Worm (Caenorhabditis elegans) whole organism, L4 larva: ENCODE data around the gene C17B7.14.

Source experiments
- aly-2 ChIP-seq: sonication (generic microtip); optimal IDR thresholded peaks from 2 replicates; lab custom pipeline; 2018; ENCODE audit warnings: missing biosample characterization, missing genetic modification characterization
- ceh-20 ChIP-seq: fragments of 200-800 bp; sonication (Bioruptor generic); IDR thresholded peaks from 2 replicates; pipeline ENCODE4 v1.3.6; 2022; ENCODE audit warnings: missing genetic modification reagents, missing genetic modification characterization, missing compliant biosample characterization
- ceh-32 ChIP-seq: sonication (generic microtip); optimal IDR thresholded peaks from 2 replicates; lab custom pipeline; 2016; ENCODE audit warnings: mild to moderate bottlenecking, missing genetic modification characterization, missing compliant biosample characterization; ENCODE audit not compliant: poor library complexity
- daf-16 ChIP-seq, 3 experiments: sonication (generic microtip); optimal IDR thresholded peaks; 2 replicates each; lab custom pipeline; 2016 to 2017; ENCODE audit warnings: missing genetic modification characterization in 3 of 3, missing genetic modification reagents in 3 of 3, mild to moderate bottlenecking in 2 of 3, missing compliant biosample characterization in 2 of 3, missing biosample characterization in 1 of 3, moderate library complexity in 1 of 3
- lsy-2 ChIP-seq, 2 experiments: fragments of 150-350 bp in 1 of 2; sonication (generic microtip) in 1 of 2; optimal IDR thresholded peaks; 2 replicates each; lab custom pipeline; 2014 to 2017; ENCODE audit warnings: missing biosample characterization in 2 of 2, missing genetic modification characterization in 2 of 2
- mdt-29 ChIP-seq: fragments of 200-800 bp; sonication (Bioruptor generic); IDR thresholded peaks from 2 replicates; pipeline ENCODE4 v1.3.6; 2022; ENCODE audit warnings: missing genetic modification reagents, missing genetic modification characterization, missing compliant biosample characterization
- nhr-11 ChIP-seq: fragments of 150-350 bp; optimal IDR thresholded peaks from 2 replicates; lab custom pipeline; 2014; ENCODE audit warnings: missing biosample characterization, missing genetic modification characterization
- nhr-111 ChIP-seq: fragments of 200-800 bp; sonication (Bioruptor generic); optimal IDR thresholded peaks from 2 replicates; lab custom pipeline; 2018; ENCODE audit warnings: mild to moderate bottlenecking, missing genetic modification characterization, missing compliant biosample characterization
- nhr-48 ChIP-seq: sonication (generic microtip); optimal IDR thresholded peaks from 2 replicates; lab custom pipeline; 2016; ENCODE audit warnings: mild to moderate bottlenecking, missing genetic modification characterization, missing compliant biosample characterization
- pha-4 ChIP-seq, 2 experiments: fragments of 150-350 bp in 1 of 2; fragments of 200-800 bp in 1 of 2; sonication (Bioruptor generic) in 1 of 2; IDR thresholded peaks in 1 of 2; optimal IDR thresholded peaks in 1 of 2; 2 replicates each; pipeline versions ENCODE4 v1.3.6 to Lab custom; 2014 to 2022; ENCODE audit warnings: missing genetic modification characterization in 2 of 2, missing genetic modification reagents in 2 of 2, missing biosample characterization in 1 of 2, missing compliant biosample characterization in 1 of 2
- snpc-4 ChIP-seq: fragments of 150-350 bp; optimal IDR thresholded peaks from 2 replicates; lab custom pipeline; 2014; ENCODE audit warnings: missing biosample characterization, missing genetic modification characterization
- unc-130 ChIP-seq: sonication (generic microtip); optimal IDR thresholded peaks from 2 replicates; lab custom pipeline; 2016; ENCODE audit warnings: missing genetic modification reagents, missing genetic modification characterization, missing compliant biosample characterization
- unc-62 ChIP-seq, 3 experiments: fragments of 150-350 bp in 1 of 3; sonication (generic microtip); optimal IDR thresholded peaks in 2 of 3; peaks in 1 of 3; 1 replicate in 1 of 3; 2 replicates in 2 of 3; lab custom pipeline; 2014 to 2017; ENCODE audit warnings: missing biosample characterization in 3 of 3, missing genetic modification characterization in 3 of 3, missing genetic modification reagents in 3 of 3, missing genotype in 1 of 3

DNA sequence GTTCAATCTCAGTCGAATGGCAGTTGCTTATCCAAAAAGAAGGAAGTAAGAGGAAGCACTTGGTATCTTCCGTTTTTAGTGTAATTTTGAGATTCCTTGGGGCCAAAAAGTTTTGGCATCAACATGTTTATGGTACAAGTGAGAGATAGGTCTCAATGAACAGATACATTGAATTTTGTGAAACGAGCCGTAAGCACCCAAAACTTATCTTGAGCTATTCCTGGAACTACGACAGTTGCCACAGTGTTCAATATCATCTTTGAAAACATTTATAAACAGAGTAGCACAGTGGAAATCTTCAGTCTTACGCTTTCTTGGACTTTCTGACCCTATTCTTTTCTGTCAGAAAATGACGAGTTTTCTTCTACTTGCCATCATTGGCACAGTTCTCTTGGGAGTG is 45.3 kb downstream of the C17B7.14 start, which contains the start of gene T28A11.3:
- no peak for TF ChIP-seq nhr-48 (tag; lab: Kevin White, UChicago)
- no peak for TF ChIP-seq mdt-29 (GFP tag; lab: Robert Waterston, UW)
- TF ChIP-seq ceh-20 (GFP tag; lab: Robert Waterston, UW): no peak
- TF ChIP-seq ceh-32 (tag; lab: Kevin White, UChicago): no peak
- no peak for TF ChIP-seq lsy-2 (tag; optimal IDR thresholded peaks at IDR 0.05; lab: Kevin White, UChicago)
- TF ChIP-seq unc-62 (GFP tag; optimal IDR thresholded peaks at IDR 0.05 in 1 of 2; lab: Kevin White, UChicago): no peak
- no peak for TF ChIP-seq unc-62 (tag; optimal IDR thresholded peaks at IDR 0.05; lab: Kevin White, UChicago)
- no peak for TF ChIP-seq nhr-111
- TF ChIP-seq snpc-4 (tag; lab: Kevin White, UChicago): no peak
- peak in 1 of 2 experiments; percentile 32 for TF ChIP-seq daf-16 (GFP tag; optimal IDR thresholded peaks at IDR 0.05; lab: Kevin White, UChicago)
- TF ChIP-seq daf-16 (tag; optimal IDR thresholded peaks at IDR 0.05; lab: Kevin White, UChicago): no peak
- TF ChIP-seq pha-4 (GFP tag; IDR thresholded peaks at IDR 0.05; lab: Robert Waterston, UW): no peak
- no peak for TF ChIP-seq pha-4 (tag; optimal IDR thresholded peaks at IDR 0.05; lab: Kevin White, UChicago)
- TF ChIP-seq nhr-11 (tag; lab: Kevin White, UChicago): no peak
- TF ChIP-seq unc-130: no peak
- no peak for TF ChIP-seq aly-2 (tag; lab: Kevin White, UChicago)
